Worm (Caenorhabditis elegans) whole organism, L2 larva: ENCODE data around the gene aex-3.

Experiments
- C34F6.9 ChIP-seq: fragments of 150-350 bp; optimal IDR thresholded peaks from 2 replicates; lab custom pipeline; 2014; ENCODE audit warnings: missing biosample characterization, missing genetic modification characterization
- F13H6.1 ChIP-seq: sonication (generic microtip); optimal IDR thresholded peaks from 2 replicates; lab custom pipeline; 2016; ENCODE audit warnings: missing genetic modification characterization, missing compliant biosample characterization
- R02D3.7 ChIP-seq: fragments of 150-350 bp; optimal IDR thresholded peaks from 2 replicates; lab custom pipeline; 2014; ENCODE audit warnings: missing biosample characterization, missing genetic modification characterization
- Y55F3AM.14 ChIP-seq: fragments of 200-800 bp; sonication (Bioruptor generic); optimal IDR thresholded peaks from 2 replicates; lab custom pipeline; 2018; ENCODE audit warnings: mild to moderate bottlenecking, missing genetic modification characterization, missing compliant biosample characterization
- ZK546.5 ChIP-seq: sonication (generic microtip); optimal IDR thresholded peaks from 2 replicates; lab custom pipeline; 2017; ENCODE audit warnings: missing biosample characterization, missing genetic modification characterization
- alr-1 ChIP-seq: fragments of 150-350 bp; optimal IDR thresholded peaks from 2 replicates; lab custom pipeline; 2014; ENCODE audit warnings: missing biosample characterization, missing genetic modification characterization
- aly-2 ChIP-seq: fragments of 150-350 bp; optimal IDR thresholded peaks from 2 replicates; lab custom pipeline; 2014; ENCODE audit warnings: missing biosample characterization, missing genetic modification characterization
- ama-1 ChIP-seq: fragments of 150-350 bp; optimal IDR thresholded peaks from 2 replicates; lab custom pipeline; 2018; ENCODE audit warnings: inconsistent platforms
- blmp-1 ChIP-seq: sonication (generic microtip); optimal IDR thresholded peaks from 2 replicates; lab custom pipeline; 2017; ENCODE audit warnings: missing genetic modification characterization, mild to moderate bottlenecking, missing compliant biosample characterization, antibody characterized with exemption, moderate library complexity; ENCODE audit not compliant: insufficient read depth
- ceh-16 ChIP-seq: fragments of 150-350 bp; optimal IDR thresholded peaks from 2 replicates; lab custom pipeline; 2014; ENCODE audit warnings: missing biosample characterization, missing genetic modification characterization
- ceh-82 ChIP-seq: fragments of 150-350 bp; optimal IDR thresholded peaks from 2 replicates; lab custom pipeline; 2014; ENCODE audit warnings: missing biosample characterization, missing genetic modification characterization
- crh-2 ChIP-seq: sonication (generic microtip); optimal IDR thresholded peaks from 2 replicates; lab custom pipeline; 2017; ENCODE audit warnings: missing biosample characterization, missing genetic modification characterization
- dmd-4 ChIP-seq: sonication (generic microtip); optimal IDR thresholded peaks from 2 replicates; lab custom pipeline; 2017; ENCODE audit warnings: missing biosample characterization, missing genetic modification characterization
- egl-27 ChIP-seq: sonication (generic microtip); optimal IDR thresholded peaks from 3 replicates; lab custom pipeline; 2017; ENCODE audit warnings: missing biosample characterization, missing genetic modification reagents, missing genetic modification characterization
- elt-1 ChIP-seq: fragments of 150-350 bp; optimal IDR thresholded peaks from 2 replicates; lab custom pipeline; 2014; ENCODE audit warnings: missing biosample characterization, missing genetic modification characterization
- elt-3 ChIP-seq: sonication (generic microtip); optimal IDR thresholded peaks from 2 replicates; lab custom pipeline; 2017; ENCODE audit warnings: missing biosample characterization, missing genetic modification characterization
- fos-1 ChIP-seq: fragments of 150-350 bp; optimal IDR thresholded peaks from 2 replicates; lab custom pipeline; 2014; ENCODE audit warnings: missing biosample characterization, missing genetic modification characterization
- gmeb-1 ChIP-seq: fragments of 150-350 bp; optimal IDR thresholded peaks from 2 replicates; lab custom pipeline; 2014; ENCODE audit warnings: missing biosample characterization, missing genetic modification characterization
- lin-11 ChIP-seq: fragments of 150-350 bp; sonication (generic microtip); optimal IDR thresholded peaks from 2 replicates; lab custom pipeline; 2014; ENCODE audit warnings: missing biosample characterization, missing genetic modification characterization, inconsistent platforms, mixed read lengths
- lin-13 ChIP-seq: fragments of 150-350 bp; optimal IDR thresholded peaks from 2 replicates; lab custom pipeline; 2014; ENCODE audit warnings: missing biosample characterization, missing genetic modification reagents, missing genetic modification characterization
- lin-39 ChIP-seq: fragments of 150-350 bp; optimal IDR thresholded peaks from 2 replicates; lab custom pipeline; 2014; ENCODE audit warnings: missing biosample characterization, missing genetic modification reagents, missing genetic modification characterization
- lsy-2 ChIP-seq, 2 experiments: fragments of 150-350 bp in 1 of 2; sonication (generic microtip) in 1 of 2; optimal IDR thresholded peaks; 2 replicates each; lab custom pipeline; 2014 to 2017; ENCODE audit warnings: missing biosample characterization in 2 of 2, missing genetic modification characterization in 2 of 2
- mab-5 ChIP-seq: fragments of 150-350 bp; optimal IDR thresholded peaks from 2 replicates; lab custom pipeline; 2014; ENCODE audit warnings: missing biosample characterization, missing genetic modification characterization
- mbf-1 ChIP-seq: sonication (generic microtip); optimal IDR thresholded peaks from 2 replicates; lab custom pipeline; 2017; ENCODE audit warnings: missing biosample characterization, missing genetic modification characterization
- mdl-1 ChIP-seq, 2 experiments: fragments of 150-350 bp in 1 of 2; sonication (generic microtip) in 1 of 2; optimal IDR thresholded peaks; 2 replicates each; lab custom pipeline; 2017; ENCODE audit warnings: missing biosample characterization in 2 of 2, missing genetic modification characterization in 2 of 2
- nhr-10 ChIP-seq: sonication (generic microtip); optimal IDR thresholded peaks from 2 replicates; lab custom pipeline; 2017; ENCODE audit warnings: missing biosample characterization, missing genetic modification characterization
- nhr-11 ChIP-seq: fragments of 150-350 bp; optimal IDR thresholded peaks from 2 replicates; lab custom pipeline; 2014; ENCODE audit warnings: missing biosample characterization, missing genetic modification characterization
- nhr-129 ChIP-seq: fragments of 150-350 bp; optimal IDR thresholded peaks from 2 replicates; lab custom pipeline; 2014; ENCODE audit warnings: missing biosample characterization, missing genetic modification characterization
- nhr-21 ChIP-seq: fragments of 150-350 bp; optimal IDR thresholded peaks from 2 replicates; lab custom pipeline; 2014; ENCODE audit warnings: missing biosample characterization, missing genetic modification characterization
- nhr-23 ChIP-seq: fragments of 150-350 bp; optimal IDR thresholded peaks from 2 replicates; lab custom pipeline; 2014; ENCODE audit warnings: missing biosample characterization, missing genetic modification reagents, missing genetic modification characterization
- nhr-25 ChIP-seq: fragments of 150-350 bp; sonication (generic microtip); optimal IDR thresholded peaks from 3 replicates; lab custom pipeline; 2014; ENCODE audit warnings: missing biosample characterization, missing genetic modification characterization
- nhr-6 ChIP-seq: fragments of 150-350 bp; optimal IDR thresholded peaks from 2 replicates; lab custom pipeline; 2014; ENCODE audit warnings: missing biosample characterization, missing genetic modification characterization
- nhr-77 ChIP-seq: fragments of 150-350 bp; optimal IDR thresholded peaks from 2 replicates; lab custom pipeline; 2014; ENCODE audit warnings: missing biosample characterization, missing genetic modification characterization
- peb-1 ChIP-seq: fragments of 150-350 bp; optimal IDR thresholded peaks from 2 replicates; lab custom pipeline; 2014; ENCODE audit warnings: missing biosample characterization, missing genetic modification characterization
- sem-4 ChIP-seq: fragments of 150-350 bp; optimal IDR thresholded peaks from 2 replicates; lab custom pipeline; 2014; ENCODE audit warnings: missing biosample characterization, missing genetic modification reagents, missing genetic modification characterization
- skn-1 ChIP-seq: sonication (generic microtip); optimal IDR thresholded peaks from 2 replicates; lab custom pipeline; 2017; ENCODE audit warnings: missing biosample characterization, missing genetic modification characterization
- sma-9 ChIP-seq, 2 experiments: fragments of 150-350 bp in 1 of 2; sonication (generic microtip) in 1 of 2; optimal IDR thresholded peaks; 2 replicates each; lab custom pipeline; 2014 to 2016; ENCODE audit warnings: missing genetic modification characterization in 2 of 2, mild to moderate bottlenecking in 1 of 2, missing biosample characterization in 1 of 2, missing compliant biosample characterization in 1 of 2, missing genetic modification reagents in 1 of 2, moderate library complexity in 1 of 2
- snpc-4 ChIP-seq: fragments of 150-350 bp; optimal IDR thresholded peaks from 2 replicates; lab custom pipeline; 2014; ENCODE audit warnings: missing biosample characterization, missing genetic modification characterization
- unc-39 ChIP-seq: fragments of 150-350 bp; optimal IDR thresholded peaks from 2 replicates; lab custom pipeline; 2014; ENCODE audit warnings: missing biosample characterization, missing genetic modification characterization
- unc-55 ChIP-seq: fragments of 150-350 bp; sonication (generic microtip); optimal IDR thresholded peaks from 3 replicates; lab custom pipeline; 2014; ENCODE audit warnings: missing biosample characterization, missing genetic modification reagents, missing genetic modification characterization
- unc-62 ChIP-seq: fragments of 150-350 bp; optimal IDR thresholded peaks from 2 replicates; lab custom pipeline; 2014; ENCODE audit warnings: missing biosample characterization, missing genetic modification reagents, missing genetic modification characterization
- ztf-11 ChIP-seq: sonication (generic microtip); optimal IDR thresholded peaks from 2 replicates; lab custom pipeline; 2017; ENCODE audit warnings: missing biosample characterization, missing genetic modification characterization
- ztf-4 ChIP-seq: fragments of 150-350 bp; optimal IDR thresholded peaks from 2 replicates; lab custom pipeline; 2014; ENCODE audit warnings: missing biosample characterization, missing genetic modification characterization

aex-3 gene

DNA sequence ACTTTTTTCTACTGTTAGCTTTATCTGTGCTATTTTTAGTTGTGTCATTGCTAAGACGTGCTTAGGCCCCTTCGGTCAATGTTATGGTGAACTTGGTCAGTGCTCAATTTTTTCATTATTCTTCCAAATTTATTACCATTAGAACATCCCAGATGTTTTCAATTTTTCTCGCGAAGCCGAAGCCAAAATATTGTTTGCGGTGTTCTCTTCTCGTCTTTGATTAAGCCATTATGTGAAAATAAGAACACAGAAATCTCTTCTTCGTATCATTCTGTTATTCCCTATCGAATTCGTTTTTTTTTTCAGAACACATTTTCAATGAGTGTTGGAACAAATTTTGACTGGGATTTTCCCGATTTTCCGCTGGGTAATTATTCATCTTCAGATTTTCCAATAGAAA is 42.9 kb upstream of the aex-3 start, which contains the start of gene gtr-1:
Gene gtr-1 (plus strand): TSS at position 301 of the 400 bp plus-strand sequence.
- no peak for TF ChIP-seq nhr-6 (tag; lab: Kevin White, UChicago)
- TF ChIP-seq unc-55 (GFP tag; lab: Kevin White, UChicago): no peak
- no peak for TF ChIP-seq mdl-1 (tag; optimal IDR thresholded peaks at IDR 0.05; lab: Kevin White, UChicago)
- no peak for TF ChIP-seq snpc-4 (tag; lab: Kevin White, UChicago)
- TF ChIP-seq nhr-25 (tag; lab: Kevin White, UChicago): no peak
- no peak for TF ChIP-seq blmp-1

DNA sequence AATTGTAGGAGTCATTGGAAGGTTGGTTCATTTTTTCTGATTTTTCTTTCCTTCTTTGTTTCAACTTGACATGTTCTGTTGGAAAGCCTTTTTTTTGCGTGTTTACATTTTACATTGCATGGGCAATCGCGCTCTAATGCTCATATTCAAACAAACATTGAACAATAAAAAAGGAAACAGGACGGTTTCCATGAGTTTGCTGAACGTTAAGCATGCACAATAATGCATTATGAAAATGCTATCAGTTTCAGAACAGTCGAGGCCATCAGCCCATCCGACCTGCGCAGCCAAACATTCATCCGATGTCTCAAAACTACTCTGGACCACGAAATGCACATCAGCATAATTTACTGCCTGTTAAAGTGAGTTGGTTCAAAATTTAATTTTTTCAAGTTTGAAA is 31.1 kb upstream of the aex-3 start:
- no peak for TF ChIP-seq dmd-4 (tag; lab: Kevin White, UChicago)
- TF ChIP-seq, all 48 proteins: peak for 0

- TF ChIP-seq unc-55 (GFP tag; lab: Kevin White, UChicago) (no peak), ama-1 (lab: Kevin White, UChicago) (no peak), alr-1 (tag; lab: Kevin White, UChicago) (no peak), sma-9 (GFP tag; optimal IDR thresholded peaks at IDR 0.05; lab: Kevin White, UChicago) (no peak), sma-9 (tag; optimal IDR thresholded peaks at IDR 0.05; lab: Kevin White, UChicago) (no peak), aly-2 (tag; lab: Kevin White, UChicago) (no peak), fos-1 (no peak), nhr-23 (tag; lab: Kevin White, UChicago) (no peak)
Measured at ce11 chrX:789848-790247, 30.3 kb upstream of the aex-3 start.

DNA sequence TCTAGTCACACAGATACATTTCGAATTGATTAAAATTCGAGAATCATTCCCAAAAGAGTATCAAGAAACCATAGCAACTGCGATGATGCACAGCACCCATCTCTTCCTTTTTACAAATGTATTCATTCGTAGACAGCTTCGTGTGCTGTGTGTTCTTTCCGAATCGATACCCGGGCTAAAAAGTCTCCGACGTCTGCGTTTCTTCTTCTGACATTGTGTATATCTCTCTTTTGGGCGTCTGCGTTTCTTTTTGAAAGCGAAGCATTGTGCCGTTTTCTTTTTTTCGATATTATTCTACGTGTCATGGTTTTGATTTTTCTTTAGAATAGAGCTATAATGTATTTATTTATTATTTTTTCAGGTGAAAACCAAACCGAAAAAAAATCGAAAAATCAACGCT is 28.5 kb upstream of the aex-3 start, which contains the start of gene attf-5:
Gene attf-5 (plus strand): TSS at position 362 of the 400 bp plus-strand sequence.
- TF ChIP-seq lin-13 (no peak), crh-2 (peak; percentile 47), egl-27 (tag; lab: Kevin White, UChicago) (no peak), blmp-1 (no peak), unc-62 (no peak), nhr-129 (tag; lab: Kevin White, UChicago) (peak; percentile 1), nhr-6 (tag; lab: Kevin White, UChicago) (no peak), C34F6.9 (tag; lab: Kevin White, UChicago) (peak; percentile 53), nhr-77 (tag; lab: Kevin White, UChicago) (no peak), alr-1 (tag; lab: Kevin White, UChicago) (no peak), unc-55 (GFP tag; lab: Kevin White, UChicago) (peak; percentile 57)
- TF ChIP-seq, all 48 proteins: peak for 4

ce11 chrX:785368-785767 is 25.8 kb upstream of the aex-3 start:
- TF ChIP-seq snpc-4 (tag; lab: Kevin White, UChicago): no peak
- TF ChIP-seq ceh-16: no peak
- no peak for TF ChIP-seq ZK546.5
- TF ChIP-seq nhr-23 (tag; lab: Kevin White, UChicago): no peak
- no peak for TF ChIP-seq peb-1
- no peak for TF ChIP-seq nhr-129 (tag; lab: Kevin White, UChicago)
- no peak for TF ChIP-seq lin-39 (tag; lab: Kevin White, UChicago)
- TF ChIP-seq dmd-4 (tag; lab: Kevin White, UChicago): peak; percentile 3
- TF ChIP-seq blmp-1: no peak
- no peak for TF ChIP-seq skn-1 (tag; lab: Kevin White, UChicago)
- peak in 1 of 2 experiments; percentile 26 for TF ChIP-seq lsy-2 (tag; optimal IDR thresholded peaks at IDR 0.05; lab: Kevin White, UChicago)
- no peak for TF ChIP-seq nhr-11 (tag; lab: Kevin White, UChicago)
- TF ChIP-seq mab-5 (tag; lab: Kevin White, UChicago): no peak
- no peak for TF ChIP-seq Y55F3AM.14 (GFP tag; lab: Kevin White, UChicago)
- no peak for TF ChIP-seq nhr-6 (tag; lab: Kevin White, UChicago)
- no peak for TF ChIP-seq aly-2 (tag; lab: Kevin White, UChicago)
- TF ChIP-seq egl-27 (tag; lab: Kevin White, UChicago): no peak
- peak; percentile 33 for TF ChIP-seq crh-2
- no peak for TF ChIP-seq lin-13
- no peak for TF ChIP-seq unc-39
- no peak for TF ChIP-seq ztf-4 (tag; lab: Kevin White, UChicago)
- TF ChIP-seq unc-55 (GFP tag; lab: Kevin White, UChicago): no peak
- TF ChIP-seq sem-4: no peak
- TF ChIP-seq gmeb-1 (tag; lab: Kevin White, UChicago): no peak
- peak; percentile 11 for TF ChIP-seq F13H6.1 (tag; lab: Kevin White, UChicago)
- TF ChIP-seq ceh-82 (tag; lab: Kevin White, UChicago): no peak
- TF ChIP-seq elt-3 (tag; lab: Kevin White, UChicago): no peak
- no peak for TF ChIP-seq nhr-10 (tag; lab: Kevin White, UChicago)
- TF ChIP-seq alr-1 (tag; lab: Kevin White, UChicago): no peak
- no peak for TF ChIP-seq ztf-11 (tag; lab: Kevin White, UChicago)
- TF ChIP-seq mdl-1 (tag; optimal IDR thresholded peaks at IDR 0.05; lab: Kevin White, UChicago): no peak
- TF ChIP-seq unc-62: no peak
- TF ChIP-seq nhr-21: peak; percentile 24
- TF ChIP-seq lin-11 (tag; lab: Kevin White, UChicago): no peak
- TF ChIP-seq R02D3.7 (tag; lab: Kevin White, UChicago): no peak
- no peak for TF ChIP-seq elt-1 (tag; lab: Kevin White, UChicago)
- TF ChIP-seq C34F6.9 (tag; lab: Kevin White, UChicago): no peak
- no peak for TF ChIP-seq sma-9 (GFP tag; optimal IDR thresholded peaks at IDR 0.05; lab: Kevin White, UChicago)
- TF ChIP-seq sma-9 (tag; optimal IDR thresholded peaks at IDR 0.05; lab: Kevin White, UChicago): no peak
- no peak for TF ChIP-seq mbf-1
